Fruit fly (Drosophila melanogaster) whole organism, embryonic: Measurements from ENCODE around the gene ClC-a.

Source experiments
- Aef1 ChIP-seq: fragments of 200-800 bp; sonication (Bioruptor generic); IDR thresholded peaks from 3 replicates; pipeline ENCODE4 v1.3.6; 2022; ENCODE audit warnings: missing biosample characterization, missing genetic modification characterization
- Atf6 ChIP-seq: fragments of 200-800 bp; sonication (Bioruptor generic); IDR thresholded peaks from 2 replicates; pipeline ENCODE4 v1.3.6; 2022; ENCODE audit warnings: missing biosample characterization, missing genetic modification characterization
- CG11398 ChIP-seq: fragments of 200-800 bp; sonication (Bioruptor generic); optimal IDR thresholded peaks from 2 replicates; lab custom pipeline; 2016; ENCODE audit warnings: missing biosample characterization, missing genetic modification characterization
- CG11504 ChIP-seq: fragments of 200-800 bp; sonication (Bioruptor generic); optimal IDR thresholded peaks from 3 replicates; lab custom pipeline; 2019; ENCODE audit warnings: missing biosample characterization, mild to moderate bottlenecking, missing genetic modification characterization, moderate library complexity
- CG17186 ChIP-seq: fragments of 200-800 bp; sonication (Bioruptor generic); optimal IDR thresholded peaks from 3 replicates; lab custom pipeline; 2017; ENCODE audit warnings: missing biosample characterization, missing genetic modification reagents, missing genetic modification characterization
- CG17328 ChIP-seq: fragments of 200-800 bp; sonication (Bioruptor generic); IDR thresholded peaks from 2 replicates; pipeline ENCODE4 v1.3.6; 2022; ENCODE audit warnings: missing biosample characterization, missing genetic modification characterization
- CG17829 ChIP-seq: fragments of 200-800 bp; optimal IDR thresholded peaks from 2 replicates; lab custom pipeline; 2019; ENCODE audit warnings: missing biosample characterization, mild to moderate bottlenecking, missing genetic modification characterization, moderate library complexity
- CG2116 ChIP-seq: fragments of 200-800 bp; sonication (Bioruptor generic); optimal IDR thresholded peaks from 3 replicates; lab custom pipeline; 2018; ENCODE audit warnings: missing biosample characterization, mild to moderate bottlenecking, missing genetic modification characterization
- CG2678 ChIP-seq: fragments of 200-800 bp; sonication (Bioruptor generic); optimal IDR thresholded peaks from 3 replicates; lab custom pipeline; 2019; ENCODE audit warnings: missing biosample characterization, mild to moderate bottlenecking, missing genetic modification characterization, moderate library complexity
- CG3847 ChIP-seq: fragments of 200-800 bp; sonication (Bioruptor generic); IDR thresholded peaks from 2 replicates; pipeline ENCODE4 v1.3.6; 2022; ENCODE audit warnings: missing biosample characterization, missing genetic modification characterization
- CG43689 ChIP-seq: fragments of 200-800 bp; sonication (Bioruptor generic); IDR thresholded peaks from 2 replicates; pipeline ENCODE4 v1.3.6; 2022; ENCODE audit warnings: missing biosample characterization, missing genetic modification characterization
- CG7271 ChIP-seq: fragments of 200-800 bp; sonication (Bioruptor generic); optimal IDR thresholded peaks from 2 replicates; lab custom pipeline; 2018; ENCODE audit warnings: missing biosample characterization, mild to moderate bottlenecking, missing genetic modification characterization, moderate library complexity
- CG7372 ChIP-seq: fragments of 200-800 bp; sonication (Bioruptor generic); IDR thresholded peaks from 2 replicates; pipeline ENCODE4 v1.3.6; 2022; ENCODE audit warnings: missing biosample characterization, missing genetic modification characterization
- CG7839 ChIP-seq: fragments of 200-800 bp; sonication (Bioruptor generic); optimal IDR thresholded peaks from 3 replicates; lab custom pipeline; 2018; ENCODE audit warnings: missing biosample characterization, mild to moderate bottlenecking, missing genetic modification characterization, moderate library complexity
- CG8089 ChIP-seq: fragments of 200-800 bp; sonication (Bioruptor generic); optimal IDR thresholded peaks from 3 replicates; lab custom pipeline; 2016; ENCODE audit warnings: missing biosample characterization, missing genetic modification characterization
- D19A ChIP-seq: fragments of 200-800 bp; optimal IDR thresholded peaks from 3 replicates; lab custom pipeline; 2019; ENCODE audit warnings: missing biosample characterization, mild to moderate bottlenecking, missing genetic modification characterization, moderate library complexity
- D19B ChIP-seq: fragments of 200-800 bp; sonication (Bioruptor generic); optimal IDR thresholded peaks from 2 replicates; lab custom pipeline; 2017; ENCODE audit warnings: missing biosample characterization, mild to moderate bottlenecking, missing genetic modification characterization
- Dad ChIP-seq: fragments of 200-800 bp; sonication (Bioruptor generic); optimal IDR thresholded peaks from 3 replicates; lab custom pipeline; 2016; ENCODE audit warnings: missing biosample characterization, missing genetic modification characterization
- Dll ChIP-seq: fragments of 200-800 bp; sonication (Bioruptor generic); IDR thresholded peaks from 4 replicates; pipeline ENCODE4 v1.3.6; 2022; ENCODE audit warnings: missing biosample characterization, missing genetic modification characterization; ENCODE audit not compliant: partially characterized antibody
- Dp ChIP-seq: fragments of 200-800 bp; sonication (Bioruptor generic); optimal IDR thresholded peaks from 2 replicates; lab custom pipeline; 2018; ENCODE audit warnings: missing biosample characterization, mild to moderate bottlenecking, missing genetic modification characterization, moderate library complexity
- H15 ChIP-seq: fragments of 200-800 bp; sonication (Bioruptor generic); IDR thresholded peaks from 3 replicates; pipeline ENCODE4 v1.3.6; 2022; ENCODE audit warnings: missing biosample characterization, missing genetic modification characterization
- HLH54F ChIP-seq: fragments of 200-800 bp; sonication (Bioruptor generic); optimal IDR thresholded peaks from 3 replicates; lab custom pipeline; 2016; ENCODE audit warnings: missing biosample characterization, missing genetic modification characterization
- HLHmδ ChIP-seq: fragments of 200-800 bp; sonication (Bioruptor generic); optimal IDR thresholded peaks from 2 replicates; lab custom pipeline; 2018; ENCODE audit warnings: missing biosample characterization, mild to moderate bottlenecking, missing genetic modification characterization, moderate library complexity
- Hr78 ChIP-seq, 2 experiments: fragments of 200-800 bp in 1 of 2; fragments of >200 bp in 1 of 2; sonication (Bioruptor generic) in 1 of 2; optimal IDR thresholded peaks; 2 replicates each; lab custom pipeline; 2017 to 2019; ENCODE audit warnings: missing biosample characterization in 2 of 2, missing genetic modification characterization in 2 of 2, mild to moderate bottlenecking in 1 of 2, moderate library complexity in 1 of 2
- Kr ChIP-seq: fragments of 200-800 bp; sonication (Bioruptor generic); optimal IDR thresholded peaks from 2 replicates; lab custom pipeline; 2017; ENCODE audit warnings: missing biosample characterization, mild to moderate bottlenecking, missing genetic modification characterization
- Optix ChIP-seq: fragments of 200-800 bp; sonication (Bioruptor generic); IDR thresholded peaks from 3 replicates; pipeline ENCODE4 v1.3.6; 2022; ENCODE audit warnings: missing biosample characterization, missing genetic modification characterization
- Six4 ChIP-seq: fragments of 200-800 bp; sonication (Bioruptor generic); optimal IDR thresholded peaks from 2 replicates; lab custom pipeline; 2016; ENCODE audit warnings: missing biosample characterization, missing genetic modification characterization
- Ssrp ChIP-seq: fragments of 200-800 bp; sonication (Bioruptor generic); optimal IDR thresholded peaks from 2 replicates; lab custom pipeline; 2018; ENCODE audit warnings: missing biosample characterization, mild to moderate bottlenecking, missing genetic modification characterization, moderate library complexity
- aop ChIP-seq: fragments of 200-800 bp; sonication (Bioruptor generic); IDR thresholded peaks from 2 replicates; pipeline ENCODE4 v1.3.6; 2022; ENCODE audit warnings: missing biosample characterization, missing genetic modification characterization
- bbx ChIP-seq: fragments of 200-800 bp; sonication (Bioruptor generic); IDR thresholded peaks from 2 replicates; pipeline ENCODE4 v1.3.6; 2022; ENCODE audit warnings: missing biosample characterization, missing genetic modification characterization; ENCODE audit not compliant: partially characterized antibody
- br ChIP-seq: fragments of >200 bp; optimal IDR thresholded peaks from 2 replicates; lab custom pipeline; 2017
- chinmo ChIP-seq: fragments of 200-800 bp; sonication (Bioruptor generic); IDR thresholded peaks from 4 replicates; pipeline ENCODE4 v1.3.6; 2022; ENCODE audit warnings: missing biosample characterization, missing genetic modification characterization; ENCODE audit not compliant: partially characterized antibody
- disco-r ChIP-seq: fragments of 200-800 bp; sonication (Bioruptor generic); optimal IDR thresholded peaks from 2 replicates; lab custom pipeline; 2016; ENCODE audit warnings: missing biosample characterization, missing genetic modification characterization
- esg ChIP-seq: fragments of 200-800 bp; sonication (Bioruptor generic); conservative IDR thresholded peaks from 2 replicates; pipeline ENCODE4 v1.3.6; 2022; ENCODE audit warnings: missing biosample characterization, missing genetic modification characterization
- fd102C ChIP-seq: fragments of 200-800 bp; sonication (Bioruptor generic); optimal IDR thresholded peaks from 2 replicates; lab custom pipeline; 2018; ENCODE audit warnings: missing biosample characterization, mild to moderate bottlenecking, missing genetic modification characterization, moderate library complexity
- fd3F ChIP-seq: fragments of 200-800 bp; sonication (Bioruptor generic); optimal IDR thresholded peaks from 2 replicates; lab custom pipeline; 2018; ENCODE audit warnings: missing biosample characterization, mild to moderate bottlenecking, missing genetic modification characterization, moderate library complexity
- fd64A ChIP-seq: fragments of 200-800 bp; sonication (Bioruptor generic); optimal IDR thresholded peaks from 3 replicates; lab custom pipeline; 2018; ENCODE audit warnings: missing biosample characterization, mild to moderate bottlenecking, missing genetic modification characterization
- gem ChIP-seq: fragments of 200-800 bp; sonication (Bioruptor generic); optimal IDR thresholded peaks from 2 replicates; lab custom pipeline; 2019; ENCODE audit warnings: missing biosample characterization, mild to moderate bottlenecking, missing genetic modification characterization, moderate library complexity
- gfzf ChIP-seq: fragments of 200-800 bp; sonication (Bioruptor generic); optimal IDR thresholded peaks from 2 replicates; lab custom pipeline; 2016; ENCODE audit warnings: missing biosample characterization, mild to moderate bottlenecking, missing genetic modification characterization, moderate library complexity
- lola ChIP-seq, 3 experiments: fragments of >200 bp in 2 of 3; fragments of 200-800 bp in 1 of 3; sonication (Bioruptor generic) in 1 of 3; optimal IDR thresholded peaks; 2 replicates each; lab custom pipeline; 2017 to 2019; ENCODE audit warnings: missing biosample characterization in 3 of 3, missing genetic modification characterization in 3 of 3, mild to moderate bottlenecking in 1 of 3, moderate library complexity in 1 of 3
- mam ChIP-seq: fragments of 200-800 bp; sonication (Bioruptor generic); optimal IDR thresholded peaks from 3 replicates; lab custom pipeline; 2016; ENCODE audit warnings: missing biosample characterization, missing genetic modification characterization
- oc ChIP-seq: fragments of 200-800 bp; sonication (Bioruptor generic); optimal IDR thresholded peaks from 2 replicates; lab custom pipeline; 2018; ENCODE audit warnings: missing biosample characterization, mild to moderate bottlenecking, missing genetic modification characterization, moderate library complexity
- sens-2 ChIP-seq: fragments of 200-800 bp; sonication (Bioruptor generic); IDR thresholded peaks from 2 replicates; pipeline ENCODE4 v1.3.6; 2022; ENCODE audit warnings: missing biosample characterization, missing genetic modification characterization
- ssp ChIP-seq: fragments of 200-800 bp; sonication (Bioruptor generic); IDR thresholded peaks from 2 replicates; pipeline ENCODE4 v1.3.6; 2022; ENCODE audit warnings: missing biosample characterization, missing genetic modification characterization
- tna ChIP-seq: fragments of 200-800 bp; sonication (Bioruptor generic); IDR thresholded peaks from 2 replicates; pipeline ENCODE4 v1.3.6; 2022; ENCODE audit warnings: missing biosample characterization, missing genetic modification characterization; ENCODE audit not compliant: partially characterized antibody
- vvl ChIP-seq: fragments of 200-800 bp; sonication (Bioruptor generic); IDR thresholded peaks from 2 replicates; pipeline ENCODE4 v1.3.6; 2022; ENCODE audit warnings: missing biosample characterization, missing genetic modification characterization
- wdn ChIP-seq: fragments of 200-800 bp; sonication (Bioruptor generic); IDR thresholded peaks from 2 replicates; pipeline ENCODE4 v1.3.6; 2022; ENCODE audit warnings: missing biosample characterization, missing genetic modification characterization
- wek ChIP-seq: fragments of 200-800 bp; sonication (Bioruptor generic); optimal IDR thresholded peaks from 3 replicates; lab custom pipeline; 2018; ENCODE audit warnings: missing biosample characterization, mild to moderate bottlenecking, missing genetic modification characterization, moderate library complexity
- z ChIP-seq: fragments of 200-800 bp; sonication (Bioruptor generic); IDR thresholded peaks from 3 replicates; pipeline ENCODE4 v1.3.6; 2022; ENCODE audit warnings: missing biosample characterization, missing genetic modification characterization
- zfh1 ChIP-seq: fragments of 200-800 bp; sonication (Bioruptor generic); IDR thresholded peaks from 3 replicates; pipeline ENCODE4 v1.3.6; 2022; ENCODE audit warnings: missing biosample characterization, missing genetic modification characterization

The ClC-a gene

DNA sequence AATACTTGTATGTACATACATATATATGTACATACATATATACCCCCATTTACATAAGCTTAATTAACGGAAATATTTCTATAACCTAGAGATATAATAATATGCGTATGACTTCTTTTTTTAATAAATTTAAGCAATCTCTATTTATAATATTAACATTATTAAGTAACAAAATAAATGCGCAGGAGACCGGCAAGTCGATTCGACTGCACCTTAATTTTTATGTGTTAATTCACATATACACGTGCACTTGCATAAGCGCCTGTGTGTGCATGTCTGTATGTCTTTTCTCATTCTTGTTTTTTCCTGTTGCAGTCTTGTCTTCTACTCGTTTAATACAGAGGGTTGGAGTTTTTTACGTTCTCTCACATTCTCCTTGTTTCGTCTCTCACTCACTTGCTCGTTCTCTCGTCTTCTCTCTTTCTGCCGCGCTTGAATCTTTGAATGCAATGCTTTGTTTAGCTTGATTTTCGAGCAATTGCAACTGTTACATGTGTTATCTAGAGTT is 32.8 kb downstream of the ClC-a start (continued):
- TF ChIP-seq D19B (GFP tag; lab: Kevin White, UChicago) (peak; percentile 50), disco-r (GFP tag; lab: Kevin White, UChicago) (no peak), sens-2 (GFP tag; lab: Robert Waterston, UW) (peak; percentile 81), CG17328 (GFP tag; lab: Robert Waterston, UW) (peak; percentile 96), HLHmδ (GFP tag; lab: Kevin White, UChicago) (no peak), CG11398 (GFP tag; lab: Kevin White, UChicago) (no peak), CG7839 (tag; lab: Kevin White, UChicago) (peak; percentile 96), CG7271 (tag; lab: Kevin White, UChicago) (peak; percentile 94), CG17186 (GFP tag; lab: Kevin White, UChicago) (peak; percentile 58), aop (GFP tag; lab: Robert Waterston, UW) (0 out of 2 replicates have a peak, but pooled peaks have one; percentile 18), Atf6 (GFP tag; lab: Robert Waterston, UW) (peak; percentile 57; the same call in 1 of the 2 replicates), CG11504 (tag; lab: Kevin White, UChicago) (peak; percentile 94), br (lab: Kevin White, UChicago) (no peak), CG2678 (tag; lab: Kevin White, UChicago) (peak; percentile 95), tna (GFP tag; lab: Robert Waterston, UW) (no peak), CG3847 (peak; percentile 36; the same call in 1 of the 2 replicates), gem (tag; lab: Kevin White, UChicago) (peak; percentile 98), wek (peak; percentile 46), Aef1 (peak; percentile 59; the same call in 1 of the 3 replicates), fd102C (GFP tag; lab: Kevin White, UChicago) (peak; percentile 92), CG17829 (peak; percentile 99), CG2116 (GFP tag; lab: Kevin White, UChicago) (peak; percentile 54), esg (peak; percentile 78), HLH54F (no peak), Ssrp (tag; lab: Kevin White, UChicago) (peak; percentile 97), mam (GFP tag; lab: Kevin White, UChicago) (no peak), CG43689 (GFP tag; lab: Robert Waterston, UW) (no peak), D19A (tag; lab: Kevin White, UChicago) (peak; percentile 96), ssp (GFP tag; lab: Robert Waterston, UW) (peak; percentile 80), Hr78 (GFP tag; optimal IDR thresholded peaks at IDR 0.05; lab: Kevin White, UChicago) (peak in 1 of 2 experiments; percentile 92), lola (GFP tag; optimal IDR thresholded peaks at IDR 0.05; lab: Kevin White, UChicago) (peak in 1 of 3 experiments; percentile 100), oc (tag; lab: Kevin White, UChicago) (peak; percentile 94), Dll (GFP tag; lab: Robert Waterston, UW) (no peak), vvl (GFP tag; lab: Robert Waterston, UW) (peak; percentile 96), fd3F (GFP tag; lab: Kevin White, UChicago) (no peak), chinmo (GFP tag; lab: Robert Waterston, UW) (0 out of 4 replicates have a peak, but pooled peaks have one; percentile 45), zfh1 (GFP tag; lab: Robert Waterston, UW) (peak; percentile 96), Kr (GFP tag; lab: Kevin White, UChicago) (peak; percentile 33), Dad (GFP tag; lab: Kevin White, UChicago) (no peak), H15 (GFP tag; lab: Robert Waterston, UW) (peak; percentile 86), fd64A (GFP tag; lab: Kevin White, UChicago) (peak; percentile 38), CG7372 (GFP tag; lab: Robert Waterston, UW) (peak; percentile 51; the same call in 1 of the 2 replicates), gfzf (GFP tag; lab: Kevin White, UChicago) (no peak), wdn (GFP tag; lab: Robert Waterston, UW) (no peak), bbx (GFP tag; lab: Robert Waterston, UW) (no peak), CG8089 (GFP tag; lab: Kevin White, UChicago) (no peak), Optix (GFP tag; lab: Robert Waterston, UW) (peak; percentile 78), z (GFP tag; lab: Robert Waterston, UW) (peak; percentile 80; the same call in 2 of the 3 replicates), Dp (GFP tag; lab: Kevin White, UChicago) (no peak), Six4 (GFP tag; lab: Kevin White, UChicago) (peak; percentile 94)
